Worm (Caenorhabditis elegans) whole organism, L4/young adult: Measurements from ENCODE around the gene rpa-1.

ENCODE experiments used
- W03F9.2 ChIP-seq: fragments of 150-350 bp; optimal IDR thresholded peaks from 2 replicates; lab custom pipeline; 2014; ENCODE audit warnings: missing biosample characterization, missing genetic modification characterization
- him-1 ChIP-seq: sonication (generic microtip); optimal IDR thresholded peaks from 2 replicates; lab custom pipeline; 2016; ENCODE audit warnings: missing genotype, missing genetic modification reagents, missing genetic modification characterization, missing compliant biosample characterization

DNA sequence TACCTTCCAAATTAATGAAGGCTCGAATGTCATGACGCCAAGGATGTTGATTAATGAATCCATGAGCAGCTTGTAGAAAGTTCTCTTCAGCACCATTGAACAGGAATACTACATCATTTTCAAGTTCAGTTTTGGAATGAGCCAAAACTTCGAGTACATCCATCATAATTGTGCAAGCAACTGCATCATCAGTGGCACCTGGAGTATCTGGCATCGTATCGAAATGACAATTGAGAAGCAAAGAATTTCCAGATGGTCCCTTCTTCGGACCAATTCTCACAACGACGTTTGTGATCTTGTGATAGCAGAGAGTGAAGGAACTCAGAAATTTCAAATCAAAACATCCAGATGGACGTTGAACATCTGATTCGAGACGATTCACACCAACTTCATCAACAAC, 40.0 kb downstream of the rpa-1 start:
- TF ChIP-seq W03F9.2 (tag; lab: Kevin White, UChicago) (no peak), him-1 (no peak)
